Worm (Caenorhabditis elegans): Measurements from ENCODE around the gene F09C12.8.

The F09C12.8 gene

ce11 chrII:5163283-5163682 is 51.1 kb downstream of the F09C12.8 start, which contains the start of gene srb-5:
TSS of gene srb-5 (minus strand) at chrII:5163383.
- TF ChIP-seq dmd-4 (tag; optimal IDR thresholded peaks at IDR 0.05) = no peak
- TF ChIP-seq nhr-129 (tag; optimal IDR thresholded peaks at IDR 0.05) = no peak
